In the genomic region with DNA sequence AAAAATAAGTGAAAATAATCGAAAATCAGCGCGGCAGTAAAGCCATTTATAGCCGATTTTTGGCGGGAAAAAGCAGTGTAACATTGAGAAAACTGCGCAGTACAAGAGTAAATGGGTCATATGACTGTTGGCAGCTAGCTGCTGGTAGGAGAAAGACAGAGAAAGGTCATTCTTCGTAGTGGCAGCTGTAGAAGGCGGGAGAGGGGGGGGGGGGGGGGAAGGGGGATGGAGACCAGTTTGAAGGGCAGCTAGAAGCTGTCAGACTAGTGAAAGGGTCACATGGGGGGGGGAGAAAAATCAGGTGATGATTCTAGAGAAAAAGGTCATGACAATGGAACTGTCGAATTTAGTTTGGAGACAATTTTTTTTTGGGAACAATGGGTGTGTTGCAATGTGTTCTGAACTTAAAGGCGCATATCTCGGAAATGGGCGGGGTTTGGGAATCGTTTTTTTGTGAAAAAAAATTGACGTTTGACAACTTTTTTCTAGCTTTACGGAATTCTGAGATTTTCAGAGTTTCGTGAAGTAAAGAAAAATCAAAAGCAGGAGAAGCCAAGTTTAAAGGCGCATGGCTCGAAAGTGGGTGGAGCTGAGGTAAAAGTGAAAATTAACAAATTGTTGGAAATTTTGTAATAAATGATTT, we compare ENCODE assay signal across 7 worm cellular contexts.
A peak's percentile ranks its signal among the peaks of the same experiment; 100 is the strongest.
TF ChIP-seq lines count a peak whose summit lies in the region.

No protein-coding gene starts in this region.

TF ChIP-seq in whole organism, L1 larva, 84 proteins besides CTCF, POLR2A, EP300 and RAD21 (continues in another document):
- TF ChIP-seq nhr-11 (tag; optimal IDR thresholded peaks at IDR 0.05; lab: Kevin White, UChicago) (no peak), mep-1 (tag; optimal IDR thresholded peaks at IDR 0.05; lab: Kevin White, UChicago) (peak; percentile 28), unc-130 (tag; optimal IDR thresholded peaks at IDR 0.05; lab: Kevin White, UChicago) (no peak), skn-1 (tag; optimal IDR thresholded peaks at IDR 0.05; lab: Kevin White, UChicago) (no peak), vab-15 (tag; optimal IDR thresholded peaks at IDR 0.05; lab: Kevin White, UChicago) (no peak), lir-3 (tag; optimal IDR thresholded peaks at IDR 0.05; lab: Kevin White, UChicago; ENCODE audit: poor library complexity) (no peak), elt-3 (tag; optimal IDR thresholded peaks at IDR 0.05; lab: Kevin White, UChicago) (no peak), nhr-28 (tag; optimal IDR thresholded peaks at IDR 0.05; lab: Kevin White, UChicago) (no peak), lsy-2 (tag; optimal IDR thresholded peaks at IDR 0.05; lab: Kevin White, UChicago) (no peak), nhr-12 (tag; optimal IDR thresholded peaks at IDR 0.05; lab: Kevin White, UChicago) (no peak), hlh-17 (GFP tag; optimal IDR thresholded peaks at IDR 0.05; lab: Kevin White, UChicago; ENCODE audit: borderline replicate concordance) (no peak), irx-1 (tag; optimal IDR thresholded peaks at IDR 0.05; lab: Kevin White, UChicago) (no peak)

TF ChIP-seq in whole organism, L2 larva, 48 proteins besides CTCF, POLR2A, EP300 and RAD21:
- TF ChIP-seq ZK546.5 (tag; optimal IDR thresholded peaks at IDR 0.05; lab: Kevin White, UChicago) (no peak), mdl-1 (tag; optimal IDR thresholded peaks at IDR 0.05; lab: Kevin White, UChicago) (no peak), blmp-1 (tag; optimal IDR thresholded peaks at IDR 0.05; lab: Kevin White, UChicago; ENCODE audit: insufficient read depth) (peak; percentile 47), ztf-11 (tag; optimal IDR thresholded peaks at IDR 0.05; lab: Kevin White, UChicago) (no peak), sem-4 (tag; optimal IDR thresholded peaks at IDR 0.05; lab: Kevin White, UChicago) (no peak), crh-2 (tag; optimal IDR thresholded peaks at IDR 0.05; lab: Kevin White, UChicago) (no peak), ceh-82 (tag; optimal IDR thresholded peaks at IDR 0.05; lab: Kevin White, UChicago) (no peak), Y55F3AM.14 (GFP tag; optimal IDR thresholded peaks at IDR 0.05; lab: Kevin White, UChicago) (peak; percentile 74), nhr-25 (tag; optimal IDR thresholded peaks at IDR 0.05; lab: Kevin White, UChicago) (peak; percentile 56)

TF ChIP-seq in whole organism, L3 larva, 47 proteins besides CTCF, POLR2A, EP300 and RAD21:
- TF ChIP-seq nhr-77 (tag; optimal IDR thresholded peaks at IDR 0.05; lab: Kevin White, UChicago) (no peak), lsy-12 (tag; optimal IDR thresholded peaks at IDR 0.05; lab: Kevin White, UChicago) (peak; percentile 8), nhr-43 (tag; optimal IDR thresholded peaks at IDR 0.05; lab: Kevin White, UChicago; ENCODE audit: poor library complexity, severe bottlenecking) (peak; percentile 36), ama-1 (optimal IDR thresholded peaks at IDR 0.05; lab: Kevin White, UChicago) (peak; percentile 29), nhr-25 (tag; optimal IDR thresholded peaks at IDR 0.05; lab: Kevin White, UChicago) (peak; percentile 77)

TF ChIP-seq in whole organism, L4 larva, 104 proteins besides CTCF, POLR2A, EP300 and RAD21 (continues in another document):
- TF ChIP-seq mdl-1 (tag; optimal IDR thresholded peaks at IDR 0.05; lab: Kevin White, UChicago) = no peak
- peak; percentile 40 for TF ChIP-seq gei-8 (GFP tag; optimal IDR thresholded peaks at IDR 0.05; lab: Kevin White, UChicago)
- TF ChIP-seq ceh-44 (GFP tag; IDR thresholded peaks at IDR 0.05; lab: Robert Waterston, UW) = no peak
- no peak for TF ChIP-seq nhr-6 (tag; optimal IDR thresholded peaks at IDR 0.05; lab: Kevin White, UChicago)
- peak; percentile 85 for TF ChIP-seq set-16 (GFP tag; IDR thresholded peaks at IDR 0.05; lab: Robert Waterston, UW)
- peak; percentile 1 for TF ChIP-seq mxl-3 (GFP tag; optimal IDR thresholded peaks at IDR 0.05; lab: Kevin White, UChicago)
- TF ChIP-seq lin-38 (GFP tag; IDR thresholded peaks at IDR 0.05; lab: Robert Waterston, UW) = peak; percentile 33; the same call in 1 of the 2 replicates
- TF ChIP-seq nhr-102 (tag; optimal IDR thresholded peaks at IDR 0.05; lab: Kevin White, UChicago) = no peak
- TF ChIP-seq hlh-11 (tag; optimal IDR thresholded peaks at IDR 0.05; lab: Kevin White, UChicago) = peak; percentile 70
- TF ChIP-seq vab-7 (GFP tag; IDR thresholded peaks at IDR 0.05; lab: Robert Waterston, UW) = no peak
- TF ChIP-seq nhr-11 (tag; optimal IDR thresholded peaks at IDR 0.05; lab: Kevin White, UChicago) = no peak
- peak; percentile 50 for TF ChIP-seq ama-1 (optimal IDR thresholded peaks at IDR 0.05; lab: Kevin White, UChicago)
- peak in 1 of 2 experiments; percentile 58 for TF ChIP-seq unc-62 (GFP tag; optimal IDR thresholded peaks at IDR 0.05 in 1 of 2; lab: Kevin White, UChicago)
- TF ChIP-seq unc-62 (tag; optimal IDR thresholded peaks at IDR 0.05; lab: Kevin White, UChicago) = no peak
- peak; percentile 44 for TF ChIP-seq nhr-111 (GFP tag; optimal IDR thresholded peaks at IDR 0.05; lab: Kevin White, UChicago)

TF ChIP-seq in whole organism, late embryonic, 69 proteins besides CTCF, POLR2A, EP300 and RAD21:
- TF ChIP-seq ets-4 (tag; optimal IDR thresholded peaks at IDR 0.05; lab: Kevin White, UChicago) (no peak), hlh-30 (tag; optimal IDR thresholded peaks at IDR 0.05; lab: Kevin White, UChicago; ENCODE audit: insufficient read depth) (peak; percentile 58)

TF ChIP-seq in whole organism, mixed stage, embryonic, 35 proteins besides CTCF, POLR2A, EP300 and RAD21:
- peak; percentile 19 for TF ChIP-seq sptf-1 (tag; optimal IDR thresholded peaks at IDR 0.05; lab: Kevin White, UChicago)
- TF ChIP-seq nhr-2 (tag; optimal IDR thresholded peaks at IDR 0.05; lab: Kevin White, UChicago) = no peak
- TF ChIP-seq ham-2 (GFP tag; optimal IDR thresholded peaks at IDR 0.05; lab: Kevin White, UChicago) = peak; percentile 25
- TF ChIP-seq mab-5 (tag; optimal IDR thresholded peaks at IDR 0.05; lab: Kevin White, UChicago) = no peak
- no peak for TF ChIP-seq mls-2 (tag; optimal IDR thresholded peaks at IDR 0.05; lab: Kevin White, UChicago)
- no peak for TF ChIP-seq cnd-1 (tag; optimal IDR thresholded peaks at IDR 0.05; lab: Kevin White, UChicago)

TF ChIP-seq in whole organism, young adult, 124 proteins besides CTCF, POLR2A, EP300 and RAD21:
- TF ChIP-seq ceh-27 (GFP tag; optimal IDR thresholded peaks at IDR 0.05; lab: Kevin White, UChicago) (peak; percentile 55), egrh-3 (GFP tag; IDR thresholded peaks at IDR 0.05; lab: Robert Waterston, UW) (peak; percentile 73; the same call in 1 of the 2 replicates), chd-7 (tag; optimal IDR thresholded peaks at IDR 0.05; lab: Kevin White, UChicago) (peak; percentile 40), ztf-26 (tag; optimal IDR thresholded peaks at IDR 0.05; lab: Kevin White, UChicago) (peak; percentile 84), die-1 (tag; optimal IDR thresholded peaks at IDR 0.05; lab: Kevin White, UChicago) (no peak), ccch-3 (GFP tag; optimal IDR thresholded peaks at IDR 0.05; lab: Kevin White, UChicago) (no peak), C17E4.6 (GFP tag; IDR thresholded peaks at IDR 0.05; lab: Robert Waterston, UW) (no peak), F10E7.11 (tag; optimal IDR thresholded peaks at IDR 0.05; lab: Kevin White, UChicago) (no peak), B0336.3 (GFP tag; IDR thresholded peaks at IDR 0.05; lab: Robert Waterston, UW) (peak; percentile 51; the same call in 1 of the 2 replicates), snpc-1.1 (tag; optimal IDR thresholded peaks at IDR 0.05; lab: Kevin White, UChicago; ENCODE audit: insufficient read depth) (no peak), cebp-1 (GFP tag; IDR thresholded peaks at IDR 0.05; lab: Robert Waterston, UW) (no peak), cebp-1 (tag; optimal IDR thresholded peaks at IDR 0.05; lab: Kevin White, UChicago) (peak; percentile 48), somi-1 (GFP tag; optimal IDR thresholded peaks at IDR 0.05; lab: Kevin White, UChicago) (peak; percentile 34), K12H6.12 (tag; optimal IDR thresholded peaks at IDR 0.05; lab: Kevin White, UChicago) (no peak), zfh-2 (GFP tag; conservative IDR thresholded peaks at IDR 0.05; lab: Robert Waterston, UW) (peak; percentile 82), zim-3 (tag; optimal IDR thresholded peaks at IDR 0.05; lab: Kevin White, UChicago) (peak; percentile 48), nhr-80 (tag; optimal IDR thresholded peaks at IDR 0.05; lab: Kevin White, UChicago) (no peak)
